Worm (Caenorhabditis elegans) whole organism, late embryonic: ENCODE results near the gene rpl-36.A.

ENCODE experiments used
- F13H6.1 ChIP-seq: sonication (generic microtip); optimal IDR thresholded peaks from 2 replicates; lab custom pipeline; 2016; ENCODE audit warnings: missing genetic modification characterization, missing compliant biosample characterization
- K02D7.2 ChIP-seq: sonication (generic microtip); optimal IDR thresholded peaks from 2 replicates; lab custom pipeline; 2017; ENCODE audit warnings: mild to moderate bottlenecking, missing genetic modification characterization, missing compliant biosample characterization
- Y22D7AL.16 ChIP-seq: sonication (generic microtip); optimal IDR thresholded peaks from 2 replicates; lab custom pipeline; 2016; ENCODE audit warnings: missing genetic modification characterization, missing compliant biosample characterization
- ahr-1 ChIP-seq: sonication (generic microtip); optimal IDR thresholded peaks from 2 replicates; lab custom pipeline; 2016; ENCODE audit warnings: missing genetic modification characterization, missing compliant biosample characterization
- ama-1 ChIP-seq: fragments of 150-350 bp; optimal IDR thresholded peaks from 2 replicates; lab custom pipeline; 2014
- ceh-18 ChIP-seq: sonication (generic microtip); optimal IDR thresholded peaks from 2 replicates; lab custom pipeline; 2016; ENCODE audit warnings: missing genetic modification characterization, missing compliant biosample characterization
- ceh-2 ChIP-seq: sonication (generic microtip); optimal IDR thresholded peaks from 2 replicates; lab custom pipeline; 2016; ENCODE audit warnings: missing genotype, missing genetic modification characterization, missing compliant biosample characterization
- ceh-30 ChIP-seq: fragments of 150-350 bp; optimal IDR thresholded peaks from 2 replicates; lab custom pipeline; 2014; ENCODE audit warnings: missing biosample characterization, missing genetic modification characterization
- ceh-31 ChIP-seq: sonication (generic microtip); optimal IDR thresholded peaks from 2 replicates; lab custom pipeline; 2016; ENCODE audit warnings: missing genetic modification characterization, missing compliant biosample characterization
- ceh-34 ChIP-seq: sonication (generic microtip); optimal IDR thresholded peaks from 2 replicates; lab custom pipeline; 2016; ENCODE audit warnings: mild to moderate bottlenecking, missing genetic modification characterization, missing compliant biosample characterization
- ceh-9 ChIP-seq: sonication (generic microtip); optimal IDR thresholded peaks from 2 replicates; lab custom pipeline; 2016; ENCODE audit warnings: mild to moderate bottlenecking, missing genetic modification characterization, inconsistent platforms, missing compliant biosample characterization
- che-1 ChIP-seq: sonication (generic microtip); optimal IDR thresholded peaks from 2 replicates; lab custom pipeline; 2016; ENCODE audit warnings: mild to moderate bottlenecking, missing genetic modification characterization, missing compliant biosample characterization
- dmd-4 ChIP-seq: sonication (generic microtip); optimal IDR thresholded peaks from 2 replicates; lab custom pipeline; 2016; ENCODE audit warnings: borderline replicate concordance, missing genetic modification characterization, missing compliant biosample characterization
- elt-2 ChIP-seq: sonication (generic microtip); optimal IDR thresholded peaks from 2 replicates; lab custom pipeline; 2016; ENCODE audit warnings: missing genetic modification reagents, missing genetic modification characterization, missing compliant biosample characterization
- elt-4 ChIP-seq: sonication (generic microtip); optimal IDR thresholded peaks from 2 replicates; lab custom pipeline; 2016; ENCODE audit warnings: missing genetic modification characterization, missing compliant biosample characterization
- ets-4 ChIP-seq: sonication (generic microtip); optimal IDR thresholded peaks from 2 replicates; lab custom pipeline; 2016; ENCODE audit warnings: missing genetic modification characterization, missing compliant biosample characterization
- eyg-1 ChIP-seq: sonication (generic microtip); optimal IDR thresholded peaks from 2 replicates; lab custom pipeline; 2016; ENCODE audit warnings: missing genotype, missing genetic modification characterization, missing compliant biosample characterization
- fkh-6 ChIP-seq: sonication (generic microtip); optimal IDR thresholded peaks from 2 replicates; lab custom pipeline; 2016; ENCODE audit warnings: missing genetic modification characterization, missing compliant biosample characterization
- hlh-13 ChIP-seq: fragments of 200-800 bp; sonication (Bioruptor generic); optimal IDR thresholded peaks from 2 replicates; lab custom pipeline; 2018; ENCODE audit warnings: mild to moderate bottlenecking, missing genetic modification characterization, missing compliant biosample characterization
- hlh-15 ChIP-seq: sonication (generic microtip); optimal IDR thresholded peaks from 2 replicates; lab custom pipeline; 2016; ENCODE audit warnings: missing genetic modification characterization, missing compliant biosample characterization
- hlh-30 ChIP-seq: sonication (generic microtip); optimal IDR thresholded peaks from 2 replicates; lab custom pipeline; 2017; ENCODE audit warnings: antibody characterized with exemption, missing genetic modification characterization, missing compliant biosample characterization; ENCODE audit not compliant: insufficient read depth
- hlh-6 ChIP-seq: sonication (generic microtip); optimal IDR thresholded peaks from 2 replicates; lab custom pipeline; 2016; ENCODE audit warnings: missing genotype, missing genetic modification characterization, missing compliant biosample characterization
- hlh-8 ChIP-seq: sonication (generic microtip); optimal IDR thresholded peaks from 2 replicates; lab custom pipeline; 2016; ENCODE audit warnings: missing genotype, missing genetic modification characterization, missing compliant biosample characterization
- lin-11 ChIP-seq: fragments of 200-800 bp; sonication (Bioruptor generic); optimal IDR thresholded peaks from 2 replicates; lab custom pipeline; 2018; ENCODE audit warnings: mild to moderate bottlenecking, missing genetic modification characterization, missing compliant biosample characterization
- madf-2 ChIP-seq: sonication (generic microtip); optimal IDR thresholded peaks from 2 replicates; lab custom pipeline; 2017; ENCODE audit warnings: missing genetic modification characterization, missing compliant biosample characterization
- nfya-1 ChIP-seq: sonication (generic microtip); optimal IDR thresholded peaks from 2 replicates; lab custom pipeline; 2017; ENCODE audit warnings: missing genetic modification characterization, mild to moderate bottlenecking, missing compliant biosample characterization, antibody characterized with exemption, moderate library complexity
- nhr-11 ChIP-seq: fragments of 150-350 bp; optimal IDR thresholded peaks from 2 replicates; lab custom pipeline; 2014; ENCODE audit warnings: missing biosample characterization, missing genetic modification characterization
- nhr-232 ChIP-seq: sonication (generic microtip); optimal IDR thresholded peaks from 2 replicates; lab custom pipeline; 2016; ENCODE audit warnings: missing genetic modification characterization, missing compliant biosample characterization
- pat-9 ChIP-seq: fragments of 200-800 bp; sonication (Bioruptor generic); optimal IDR thresholded peaks from 2 replicates; lab custom pipeline; 2018; ENCODE audit warnings: mild to moderate bottlenecking, missing genetic modification characterization, moderate library complexity, missing compliant biosample characterization
- pax-1 ChIP-seq: fragments of 150-350 bp; optimal IDR thresholded peaks from 2 replicates; lab custom pipeline; 2014; ENCODE audit warnings: missing biosample characterization, missing genetic modification characterization
- pha-4 ChIP-seq: fragments of 150-350 bp; optimal IDR thresholded peaks from 2 replicates; lab custom pipeline; 2018; ENCODE audit warnings: missing biosample characterization, missing genetic modification reagents, missing genetic modification characterization
- pqm-1 ChIP-seq: sonication (generic microtip); optimal IDR thresholded peaks from 2 replicates; lab custom pipeline; 2016; ENCODE audit warnings: missing genetic modification characterization, missing compliant biosample characterization
- pros-1 ChIP-seq: fragments of 150-350 bp; optimal IDR thresholded peaks from 2 replicates; lab custom pipeline; 2014; ENCODE audit warnings: missing biosample characterization, missing genetic modification reagents, missing genetic modification characterization
- ref-2 ChIP-seq: sonication (generic microtip); optimal IDR thresholded peaks from 2 replicates; lab custom pipeline; 2016; ENCODE audit warnings: missing genetic modification characterization, missing compliant biosample characterization
- rnt-1 ChIP-seq: sonication (generic microtip); optimal IDR thresholded peaks from 2 replicates; lab custom pipeline; 2016; ENCODE audit warnings: missing genetic modification characterization, missing compliant biosample characterization
- sdc-2 ChIP-seq: sonication (generic microtip); optimal IDR thresholded peaks from 2 replicates; lab custom pipeline; 2016; ENCODE audit warnings: missing genotype, missing genetic modification characterization, missing compliant biosample characterization
- sox-4 ChIP-seq: sonication (generic microtip); optimal IDR thresholded peaks from 2 replicates; lab custom pipeline; 2017; ENCODE audit warnings: mild to moderate bottlenecking, missing genetic modification characterization, inconsistent platforms, missing compliant biosample characterization
- syd-9 ChIP-seq: sonication (generic microtip); optimal IDR thresholded peaks from 2 replicates; lab custom pipeline; 2016; ENCODE audit warnings: mild to moderate bottlenecking, missing genetic modification characterization, moderate library complexity, missing compliant biosample characterization
- tbx-2 ChIP-seq: sonication (generic microtip); optimal IDR thresholded peaks from 2 replicates; lab custom pipeline; 2016; ENCODE audit warnings: missing genetic modification characterization, missing compliant biosample characterization
- tbx-7 ChIP-seq: sonication (generic microtip); optimal IDR thresholded peaks from 2 replicates; lab custom pipeline; 2016; ENCODE audit warnings: missing genotype, missing genetic modification characterization, missing compliant biosample characterization
- unc-3 ChIP-seq, 2 experiments: fragments of 200-800 bp in 1 of 2; sonication (Bioruptor generic) in 1 of 2; sonication (generic microtip) in 1 of 2; conservative IDR thresholded peaks in 1 of 2; optimal IDR thresholded peaks in 1 of 2; 2 replicates each; pipeline versions ENCODE4 v1.3.6 to Lab custom; 2016 to 2022; ENCODE audit warnings: missing compliant biosample characterization in 2 of 2, missing genetic modification characterization in 2 of 2, missing genetic modification reagents in 1 of 2
- unc-55 ChIP-seq: sonication (generic microtip); optimal IDR thresholded peaks from 2 replicates; lab custom pipeline; 2017; ENCODE audit warnings: missing biosample characterization, missing genetic modification reagents, missing genetic modification characterization
- zip-5 ChIP-seq: sonication (generic microtip); optimal IDR thresholded peaks from 2 replicates; lab custom pipeline; 2016; ENCODE audit warnings: missing genetic modification characterization, missing compliant biosample characterization
- ztf-16 ChIP-seq: sonication (generic microtip); optimal IDR thresholded peaks from 2 replicates; lab custom pipeline; 2017; ENCODE audit warnings: missing genetic modification characterization, missing compliant biosample characterization

The rpl-36.A gene

DNA sequence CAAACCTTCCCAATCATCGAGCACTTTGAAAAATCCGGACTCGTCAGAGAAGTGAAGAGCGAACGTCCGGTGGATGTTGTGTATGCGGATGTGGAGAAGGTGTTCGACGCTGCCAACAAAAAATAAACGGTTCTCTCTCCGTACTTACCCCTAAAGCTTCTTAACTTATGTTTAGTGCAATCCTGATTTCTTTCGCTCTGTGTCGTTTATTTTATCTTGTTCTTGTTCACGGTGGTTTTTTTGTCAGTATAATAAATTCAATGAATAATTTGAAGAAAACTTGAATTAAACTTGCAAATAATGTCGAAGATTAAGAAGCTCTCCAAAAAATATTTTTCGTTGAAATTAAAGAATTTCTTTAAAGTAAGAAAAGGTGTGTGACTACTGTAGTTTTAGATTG, 32.0 kb upstream of the rpl-36.A start, which contains the start of gene F40F8.3:
TSS of gene F40F8.3 (plus strand) at position 301 of the 400 bp plus-strand sequence.
- TF ChIP-seq rnt-1 (tag; lab: Kevin White, UChicago): no peak
- no peak for TF ChIP-seq elt-4 (tag; lab: Kevin White, UChicago)
- TF ChIP-seq ceh-30 (tag; lab: Kevin White, UChicago): no peak
- TF ChIP-seq ets-4 (tag; lab: Kevin White, UChicago): no peak
- no peak for TF ChIP-seq pros-1 (tag; lab: Kevin White, UChicago)
- no peak for TF ChIP-seq hlh-15 (tag; lab: Kevin White, UChicago)
- TF ChIP-seq lin-11: no peak
- TF ChIP-seq nhr-11 (tag; lab: Kevin White, UChicago): no peak
- no peak for TF ChIP-seq sox-4 (tag; lab: Kevin White, UChicago)
- TF ChIP-seq tbx-7 (tag; lab: Kevin White, UChicago): no peak
- TF ChIP-seq fkh-6: no peak
- TF ChIP-seq pat-9 (tag; lab: Kevin White, UChicago): no peak
- no peak for TF ChIP-seq hlh-30 (tag; lab: Kevin White, UChicago)
- TF ChIP-seq sdc-2: no peak
- no peak for TF ChIP-seq ztf-16
- no peak for TF ChIP-seq ceh-18 (tag; lab: Kevin White, UChicago)

- no peak for TF ChIP-seq elt-2 (tag; lab: Kevin White, UChicago)
- no peak for TF ChIP-seq Y22D7AL.16 (tag; lab: Kevin White, UChicago)
- TF ChIP-seq nhr-232 (tag; lab: Kevin White, UChicago): no peak
- no peak for TF ChIP-seq ceh-2 (tag; lab: Kevin White, UChicago)
- no peak for TF ChIP-seq zip-5 (tag; lab: Kevin White, UChicago)
- no peak for TF ChIP-seq nfya-1
- TF ChIP-seq pha-4 (tag; lab: Kevin White, UChicago): no peak
- TF ChIP-seq tbx-2 (tag; lab: Kevin White, UChicago): no peak
- no peak for TF ChIP-seq che-1
- TF ChIP-seq hlh-8 (tag; lab: Kevin White, UChicago): no peak
- TF ChIP-seq eyg-1 (tag; lab: Kevin White, UChicago): no peak
- TF ChIP-seq dmd-4 (tag; lab: Kevin White, UChicago): no peak
- no peak for TF ChIP-seq hlh-13 (GFP tag; lab: Kevin White, UChicago)
- no peak for TF ChIP-seq ztf-16
- no peak for TF ChIP-seq pqm-1 (tag; lab: Kevin White, UChicago)
- TF ChIP-seq ama-1: no peak
Measured at ce11 chrII:11127364-11127763, 30.4 kb upstream of the rpl-36.A start, which contains the start of gene F40F8.1. Gene F40F8.1 (plus strand): TSS chrII:11127664.

- no peak for TF ChIP-seq K02D7.2 (tag; lab: Kevin White, UChicago)
- no peak for TF ChIP-seq ref-2
- TF ChIP-seq nfya-1: peak; percentile 70
- no peak for TF ChIP-seq nhr-11 (tag; lab: Kevin White, UChicago)
- TF ChIP-seq hlh-6 (tag; lab: Kevin White, UChicago): no peak
- TF ChIP-seq ceh-9 (tag; lab: Kevin White, UChicago): no peak
- peak; percentile 19 for TF ChIP-seq unc-55
Measured at ce11 chrII:11126312-11127000, 29.5 kb upstream of the rpl-36.A start, which contains the start of the genes rps-9 and lsm-1. Gene rps-9 (minus strand): TSS chrII:11126362. Gene lsm-1 (plus strand): TSS chrII:11126950.

DNA sequence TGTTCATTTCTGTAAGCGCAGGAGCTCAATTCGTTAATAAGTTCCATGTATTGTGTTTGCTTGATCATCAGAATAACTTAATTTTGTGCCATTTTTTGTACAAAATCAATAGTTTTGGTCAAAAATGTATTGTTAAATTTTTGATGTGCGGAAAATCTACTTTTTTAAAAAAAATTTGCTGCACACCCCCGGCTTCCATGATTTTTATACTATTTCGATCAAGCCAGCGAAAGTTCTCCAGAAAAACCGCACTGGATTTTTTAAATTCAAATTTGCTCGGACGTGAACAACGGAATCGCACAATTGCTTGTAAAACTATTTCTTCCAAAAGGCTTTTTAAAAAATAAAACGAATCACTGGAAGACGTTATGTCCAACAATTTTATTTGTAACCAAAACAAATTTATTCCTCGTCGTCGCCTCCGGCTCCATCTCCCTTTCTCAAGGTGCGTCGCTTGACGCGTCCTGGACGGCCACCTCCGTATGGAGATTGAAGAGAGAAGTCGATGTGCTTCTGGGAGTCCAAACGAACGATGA, 28.1 kb upstream of the rpl-36.A start:
- no peak for TF ChIP-seq ceh-31
- no peak for TF ChIP-seq ceh-34 (tag; lab: Kevin White, UChicago)
- no peak for TF ChIP-seq hlh-13 (GFP tag; lab: Kevin White, UChicago)
- no peak for TF ChIP-seq lin-11
- no peak for TF ChIP-seq ahr-1 (tag; lab: Kevin White, UChicago)
- TF ChIP-seq syd-9 (tag; lab: Kevin White, UChicago): no peak
- no peak for TF ChIP-seq unc-3 (GFP tag; conservative IDR thresholded peaks at IDR 0.05; lab: Robert Waterston, UW)
- TF ChIP-seq unc-3 (tag; optimal IDR thresholded peaks at IDR 0.05; lab: Kevin White, UChicago): no peak
- TF ChIP-seq rnt-1 (tag; lab: Kevin White, UChicago): no peak
- no peak for TF ChIP-seq F13H6.1 (tag; lab: Kevin White, UChicago)
- no peak for TF ChIP-seq K02D7.2 (tag; lab: Kevin White, UChicago)
- no peak for TF ChIP-seq pax-1 (tag; lab: Kevin White, UChicago)
- no peak for TF ChIP-seq dmd-4 (tag; lab: Kevin White, UChicago)
- no peak for TF ChIP-seq madf-2
- no peak for TF ChIP-seq pat-9 (tag; lab: Kevin White, UChicago)
